Worm (Caenorhabditis elegans) whole organism, mixed stage, embryonic: ENCODE results near the gene lgc-56.

Source experiments
- ceh-83 ChIP-seq: fragments of 200-800 bp; sonication (Bioruptor generic); optimal IDR thresholded peaks from 2 replicates; lab custom pipeline; 2018; ENCODE audit warnings: mild to moderate bottlenecking, missing genetic modification characterization, missing compliant biosample characterization
- ces-1 ChIP-seq: fragments of 150-350 bp; optimal IDR thresholded peaks from 2 replicates; lab custom pipeline; 2014; ENCODE audit warnings: missing biosample characterization, missing genetic modification reagents, missing genetic modification characterization
- flh-1 ChIP-seq: fragments of 200-800 bp; sonication (Bioruptor generic); optimal IDR thresholded peaks from 2 replicates; lab custom pipeline; 2018; ENCODE audit warnings: mild to moderate bottlenecking, missing genetic modification characterization, moderate library complexity, missing compliant biosample characterization
- mep-1 ChIP-seq: fragments of 150-350 bp; optimal IDR thresholded peaks from 2 replicates; lab custom pipeline; 2017; ENCODE audit warnings: missing biosample characterization, missing genetic modification reagents, missing genetic modification characterization, inconsistent platforms
- nhr-28 ChIP-seq: fragments of 150-350 bp; optimal IDR thresholded peaks from 2 replicates; lab custom pipeline; 2014; ENCODE audit warnings: missing biosample characterization, missing genetic modification characterization
- nhr-76 ChIP-seq: sonication (generic microtip); optimal IDR thresholded peaks from 2 replicates; lab custom pipeline; 2017; ENCODE audit warnings: missing biosample characterization, missing genetic modification characterization
- sptf-1 ChIP-seq: sonication (generic microtip); optimal IDR thresholded peaks from 2 replicates; lab custom pipeline; 2017; ENCODE audit warnings: mild to moderate bottlenecking, missing genetic modification characterization, moderate library complexity, missing compliant biosample characterization
- unc-62 ChIP-seq: fragments of 150-350 bp; optimal IDR thresholded peaks from 2 replicates; lab custom pipeline; 2014; ENCODE audit warnings: missing biosample characterization, missing genetic modification reagents, missing genetic modification characterization

- TF ChIP-seq ceh-83 (GFP tag; lab: Kevin White, UChicago) (no peak), unc-62 (GFP tag; lab: Kevin White, UChicago) (no peak), sptf-1 (tag; lab: Kevin White, UChicago) (no peak), mep-1 (no peak), nhr-76 (tag; lab: Kevin White, UChicago) (no peak), nhr-28 (tag; lab: Kevin White, UChicago) (no peak), flh-1 (GFP tag; lab: Kevin White, UChicago) (no peak), ces-1 (GFP tag; lab: Kevin White, UChicago) (no peak)
Observed at ce11 chrII:5141945-5142514, 11.8 kb downstream of the lgc-56 start, which contains the start of gene nas-29.
